Worm (Caenorhabditis elegans) whole organism, L1 larva: ENCODE data around the gene clec-160.

Experiments
- efl-1 ChIP-seq, 4 experiments: fragments of 150-350 bp; optimal IDR thresholded peaks in 3 of 4; peaks in 1 of 4; 1 replicate in 1 of 4; 2 replicates in 3 of 4; lab custom pipeline; 2014; ENCODE audit warnings: missing biosample characterization in 2 of 4, missing genetic modification characterization in 2 of 4, missing genetic modification reagents in 2 of 4
- efl-3 ChIP-seq: fragments of 200-800 bp; sonication (Bioruptor generic); optimal IDR thresholded peaks from 2 replicates; lab custom pipeline; 2018; ENCODE audit warnings: mild to moderate bottlenecking, missing genetic modification characterization, missing compliant biosample characterization
- hpl-2 ChIP-seq: fragments of 150-350 bp; optimal IDR thresholded peaks from 2 replicates; lab custom pipeline; 2014; ENCODE audit warnings: missing biosample characterization, missing genetic modification reagents, missing genetic modification characterization
- nhr-77 ChIP-seq: fragments of 150-350 bp; optimal IDR thresholded peaks from 2 replicates; lab custom pipeline; 2014; ENCODE audit warnings: missing biosample characterization, missing genetic modification characterization
- skn-1 ChIP-seq: fragments of 150-350 bp; optimal IDR thresholded peaks from 2 replicates; lab custom pipeline; 2014; ENCODE audit warnings: missing biosample characterization, missing genetic modification characterization
- snpc-4 ChIP-seq: fragments of 150-350 bp; optimal IDR thresholded peaks from 2 replicates; lab custom pipeline; 2014; ENCODE audit warnings: missing biosample characterization, missing genetic modification characterization
- tlp-1 ChIP-seq: fragments of 150-350 bp; optimal IDR thresholded peaks from 2 replicates; lab custom pipeline; 2014; ENCODE audit warnings: missing biosample characterization, missing genetic modification characterization
- unc-62 ChIP-seq: fragments of 150-350 bp; optimal IDR thresholded peaks from 2 replicates; lab custom pipeline; 2014; ENCODE audit warnings: missing biosample characterization, missing genetic modification reagents, missing genetic modification characterization

ce11 chrIII:8303440-8303839 is 27.7 kb upstream of the clec-160 start:
- no peak for TF ChIP-seq efl-1 (optimal IDR thresholded peaks at IDR 0.05; lab: Kevin White, UChicago)
- TF ChIP-seq efl-1 (GFP tag; optimal IDR thresholded peaks at IDR 0.05 in 1 of 2; lab: Kevin White, UChicago), result no peak
- TF ChIP-seq efl-3 (GFP tag; lab: Kevin White, UChicago), result no peak
- no peak for TF ChIP-seq nhr-77 (tag; lab: Kevin White, UChicago)
- no peak for TF ChIP-seq skn-1 (tag; lab: Kevin White, UChicago)
- no peak for TF ChIP-seq tlp-1
- no peak for TF ChIP-seq hpl-2 (GFP tag; lab: Kevin White, UChicago)
- no peak for TF ChIP-seq unc-62 (GFP tag; lab: Kevin White, UChicago)
- TF ChIP-seq snpc-4, result no peak
